Worm (Caenorhabditis elegans) whole organism, L1 larva: ENCODE measurements around the gene nhr-88.
A peak's percentile ranks its signal among the peaks of the same experiment; 100 is the strongest.

Source experiments
- C04F5.9 ChIP-seq: sonication (generic microtip); optimal IDR thresholded peaks from 2 replicates; lab custom pipeline; 2016; ENCODE audit warnings: missing genetic modification characterization, missing compliant biosample characterization
- aha-1 ChIP-seq: fragments of 150-350 bp; optimal IDR thresholded peaks from 2 replicates; lab custom pipeline; 2014; ENCODE audit warnings: missing biosample characterization, missing genetic modification characterization
- alr-1 ChIP-seq: fragments of 200-800 bp; sonication (Bioruptor generic); optimal IDR thresholded peaks from 2 replicates; lab custom pipeline; 2018; ENCODE audit warnings: borderline replicate concordance, mild to moderate bottlenecking, missing genetic modification characterization, missing compliant biosample characterization
- aly-2 ChIP-seq: fragments of 150-350 bp; optimal IDR thresholded peaks from 2 replicates; lab custom pipeline; 2014; ENCODE audit warnings: missing biosample characterization, missing genetic modification characterization
- ama-1 ChIP-seq: fragments of 150-350 bp; optimal IDR thresholded peaks from 2 replicates; lab custom pipeline; 2014
- ceh-8 ChIP-seq: fragments of 200-800 bp; sonication (Bioruptor generic); optimal IDR thresholded peaks from 2 replicates; lab custom pipeline; 2018; ENCODE audit warnings: mild to moderate bottlenecking, missing genetic modification characterization, moderate library complexity, missing compliant biosample characterization
- ceh-82 ChIP-seq, 3 experiments: fragments of 150-350 bp in 1 of 3; sonication (generic microtip) in 2 of 3; optimal IDR thresholded peaks; 2 replicates each; lab custom pipeline; 2014 to 2017; ENCODE audit warnings: missing biosample characterization in 3 of 3, missing genetic modification characterization in 3 of 3
- ceh-90 ChIP-seq: sonication (generic microtip); optimal IDR thresholded peaks from 2 replicates; lab custom pipeline; 2016; ENCODE audit warnings: missing genetic modification characterization, missing compliant biosample characterization
- dpl-1 ChIP-seq, 3 experiments: fragments of 150-350 bp in 2 of 3; sonication (generic microtip) in 1 of 3; optimal IDR thresholded peaks; 2 replicates each; lab custom pipeline; 2014 to 2017; ENCODE audit warnings: missing biosample characterization in 3 of 3, missing genetic modification characterization in 3 of 3, missing genetic modification reagents in 3 of 3
- dsc-1 ChIP-seq: sonication (generic microtip); optimal IDR thresholded peaks from 2 replicates; lab custom pipeline; 2016; ENCODE audit warnings: mild to moderate bottlenecking, missing genetic modification characterization, missing compliant biosample characterization
- efl-1 ChIP-seq, 4 experiments: fragments of 150-350 bp; optimal IDR thresholded peaks in 3 of 4; peaks in 1 of 4; 1 replicate in 1 of 4; 2 replicates in 3 of 4; lab custom pipeline; 2014; ENCODE audit warnings: missing biosample characterization in 2 of 4, missing genetic modification characterization in 2 of 4, missing genetic modification reagents in 2 of 4
- efl-3 ChIP-seq: fragments of 200-800 bp; sonication (Bioruptor generic); optimal IDR thresholded peaks from 2 replicates; lab custom pipeline; 2018; ENCODE audit warnings: mild to moderate bottlenecking, missing genetic modification characterization, missing compliant biosample characterization
- egl-13 ChIP-seq: sonication (generic microtip); optimal IDR thresholded peaks from 2 replicates; lab custom pipeline; 2016; ENCODE audit warnings: missing genotype, missing genetic modification reagents, missing genetic modification characterization, missing compliant biosample characterization
- egl-27 ChIP-seq, 2 experiments: fragments of 150-350 bp in 1 of 2; sonication (generic microtip); optimal IDR thresholded peaks; 3 replicates each; lab custom pipeline; 2017 to 2018; ENCODE audit warnings: missing biosample characterization in 2 of 2, missing genetic modification characterization in 2 of 2, missing genetic modification reagents in 2 of 2
- elt-2 ChIP-seq: sonication (generic microtip); optimal IDR thresholded peaks from 2 replicates; lab custom pipeline; 2016; ENCODE audit warnings: missing genetic modification characterization, mild to moderate bottlenecking, inconsistent platforms, missing compliant biosample characterization, missing genetic modification reagents
- elt-3 ChIP-seq, 6 experiments: fragments of 150-350 bp in 1 of 6; sonication (generic microtip); optimal IDR thresholded peaks; 2 replicates each; lab custom pipeline; 2017 to 2018; ENCODE audit warnings: missing biosample characterization in 6 of 6, missing genetic modification characterization in 6 of 6, inconsistent platforms in 1 of 6
- fos-1 ChIP-seq: fragments of 150-350 bp; optimal IDR thresholded peaks from 2 replicates; lab custom pipeline; 2014; ENCODE audit warnings: missing biosample characterization, missing genetic modification characterization
- hlh-4 ChIP-seq: sonication (generic microtip); optimal IDR thresholded peaks from 2 replicates; lab custom pipeline; 2016; ENCODE audit warnings: mild to moderate bottlenecking, missing genetic modification characterization, missing compliant biosample characterization
- hpl-2 ChIP-seq: fragments of 150-350 bp; optimal IDR thresholded peaks from 2 replicates; lab custom pipeline; 2014; ENCODE audit warnings: missing biosample characterization, missing genetic modification reagents, missing genetic modification characterization
- isw-1 ChIP-seq: fragments of 200-800 bp; sonication (Bioruptor generic); IDR thresholded peaks from 2 replicates; pipeline ENCODE4 v1.3.6; 2022; ENCODE audit warnings: missing genetic modification characterization, missing compliant biosample characterization
- lin-13 ChIP-seq: fragments of 150-350 bp; optimal IDR thresholded peaks from 2 replicates; lab custom pipeline; 2014; ENCODE audit warnings: missing biosample characterization, missing genetic modification reagents, missing genetic modification characterization
- lin-14 ChIP-seq: fragments of 200-800 bp; sonication (Bioruptor generic); optimal IDR thresholded peaks from 2 replicates; lab custom pipeline; 2018; ENCODE audit warnings: mild to moderate bottlenecking, missing genetic modification characterization, moderate library complexity, missing compliant biosample characterization
- lin-15B ChIP-seq: fragments of 150-350 bp; sonication (generic microtip); optimal IDR thresholded peaks from 3 replicates; lab custom pipeline; 2014; ENCODE audit warnings: missing biosample characterization, missing genetic modification characterization
- lir-3 ChIP-seq: sonication (generic microtip); optimal IDR thresholded peaks from 2 replicates; lab custom pipeline; 2016; ENCODE audit warnings: mild to moderate bottlenecking, missing genetic modification characterization, moderate library complexity, missing compliant biosample characterization; ENCODE audit not compliant: poor library complexity
- mab-9 ChIP-seq: fragments of 200-800 bp; sonication (Bioruptor generic); IDR thresholded peaks from 2 replicates; pipeline ENCODE4 v1.3.6; 2022; ENCODE audit warnings: missing genetic modification reagents, missing genetic modification characterization, missing compliant biosample characterization
- mef-2 ChIP-seq: fragments of 150-350 bp; optimal IDR thresholded peaks from 2 replicates; lab custom pipeline; 2014; ENCODE audit warnings: missing biosample characterization, missing genetic modification characterization
- mep-1 ChIP-seq: fragments of 150-350 bp; optimal IDR thresholded peaks from 2 replicates; lab custom pipeline; 2014; ENCODE audit warnings: missing biosample characterization, missing genetic modification characterization
- nhr-11 ChIP-seq: fragments of 150-350 bp; optimal IDR thresholded peaks from 2 replicates; lab custom pipeline; 2014; ENCODE audit warnings: missing biosample characterization, missing genetic modification characterization
- nhr-19 ChIP-seq: fragments of 200-800 bp; sonication (Bioruptor generic); conservative IDR thresholded peaks from 2 replicates; pipeline ENCODE4 v1.3.6; 2022; ENCODE audit warnings: missing genetic modification characterization, missing compliant biosample characterization
- nhr-47 ChIP-seq: sonication (generic microtip); optimal IDR thresholded peaks from 2 replicates; lab custom pipeline; 2016; ENCODE audit warnings: mild to moderate bottlenecking, missing genetic modification characterization, moderate library complexity, missing compliant biosample characterization
- nhr-71 ChIP-seq: sonication (generic microtip); optimal IDR thresholded peaks from 2 replicates; lab custom pipeline; 2016; ENCODE audit warnings: mild to moderate bottlenecking, missing genetic modification characterization, moderate library complexity, missing compliant biosample characterization
- nhr-76 ChIP-seq: sonication (generic microtip); optimal IDR thresholded peaks from 2 replicates; lab custom pipeline; 2017; ENCODE audit warnings: missing biosample characterization, missing genetic modification characterization
- nhr-85 ChIP-seq: sonication (generic microtip); peaks from one replicate; lab custom pipeline; 2016; ENCODE audit warnings: missing genetic modification characterization, inconsistent platforms, missing compliant biosample characterization
- nhr-90 ChIP-seq: sonication (generic microtip); optimal IDR thresholded peaks from 2 replicates; lab custom pipeline; 2016; ENCODE audit warnings: mild to moderate bottlenecking, missing genetic modification characterization, missing compliant biosample characterization; ENCODE audit not compliant: poor library complexity
- pax-3 ChIP-seq: fragments of 200-800 bp; sonication (Bioruptor generic); optimal IDR thresholded peaks from 2 replicates; lab custom pipeline; 2018; ENCODE audit warnings: mild to moderate bottlenecking, missing genetic modification characterization, moderate library complexity, missing compliant biosample characterization
- pqm-1 ChIP-seq: sonication (generic microtip); optimal IDR thresholded peaks from 3 replicates; lab custom pipeline; 2017; ENCODE audit warnings: missing biosample characterization, missing genetic modification characterization
- rnt-1 ChIP-seq: sonication (generic microtip); optimal IDR thresholded peaks from 2 replicates; lab custom pipeline; 2016; ENCODE audit warnings: mild to moderate bottlenecking, missing genetic modification characterization, moderate library complexity, missing compliant biosample characterization
- sox-4 ChIP-seq: sonication (generic microtip); optimal IDR thresholded peaks from 2 replicates; lab custom pipeline; 2016; ENCODE audit warnings: missing genetic modification characterization, missing compliant biosample characterization
- sptf-1 ChIP-seq: fragments of 150-350 bp; optimal IDR thresholded peaks from 2 replicates; lab custom pipeline; 2014; ENCODE audit warnings: missing biosample characterization, missing genetic modification characterization
- tbx-2 ChIP-seq: sonication (generic microtip); optimal IDR thresholded peaks from 2 replicates; lab custom pipeline; 2016; ENCODE audit warnings: missing genetic modification characterization, missing compliant biosample characterization
- tlp-1 ChIP-seq: fragments of 150-350 bp; optimal IDR thresholded peaks from 2 replicates; lab custom pipeline; 2014; ENCODE audit warnings: missing biosample characterization, missing genetic modification characterization
- unc-30 ChIP-seq: sonication (generic microtip); optimal IDR thresholded peaks from 2 replicates; lab custom pipeline; 2017; ENCODE audit warnings: missing biosample characterization, missing genetic modification characterization
- unc-86 ChIP-seq: sonication (generic microtip); optimal IDR thresholded peaks from 2 replicates; lab custom pipeline; 2016; ENCODE audit warnings: missing genetic modification characterization, missing compliant biosample characterization
- unc-98 ChIP-seq: fragments of 200-800 bp; sonication (Bioruptor generic); IDR thresholded peaks from 2 replicates; pipeline ENCODE4 v1.3.6; 2022; ENCODE audit warnings: missing genetic modification characterization, missing compliant biosample characterization
- vab-15 ChIP-seq: sonication (generic microtip); optimal IDR thresholded peaks from 2 replicates; lab custom pipeline; 2017; ENCODE audit warnings: missing genotype, mild to moderate bottlenecking, missing genetic modification characterization, missing compliant biosample characterization
- xbp-1 ChIP-seq: sonication (generic microtip); optimal IDR thresholded peaks from 2 replicates; lab custom pipeline; 2016; ENCODE audit warnings: missing genetic modification characterization, missing compliant biosample characterization
- ztf-11 ChIP-seq, 2 experiments: sonication (generic microtip); optimal IDR thresholded peaks; 2 replicates each; lab custom pipeline; 2016 to 2017; ENCODE audit warnings: missing genetic modification characterization in 2 of 2, missing biosample characterization in 1 of 2, missing compliant biosample characterization in 1 of 2
- ztf-4 ChIP-seq: fragments of 150-350 bp; optimal IDR thresholded peaks from 2 replicates; lab custom pipeline; 2014; ENCODE audit warnings: missing biosample characterization, missing genetic modification characterization

Gene nhr-88

ce11 chrII:2990089-2990488 is 13.7 kb downstream of the nhr-88 start:
- no peak for TF ChIP-seq unc-30 (tag; lab: Kevin White, UChicago)
- no peak for TF ChIP-seq nhr-71 (tag; lab: Kevin White, UChicago)
- TF ChIP-seq efl-1 (optimal IDR thresholded peaks at IDR 0.05; lab: Kevin White, UChicago) = no peak
- peak in 1 of 2 experiments; percentile 29 for TF ChIP-seq efl-1 (GFP tag; optimal IDR thresholded peaks at IDR 0.05 in 1 of 2; lab: Kevin White, UChicago)

DNA sequence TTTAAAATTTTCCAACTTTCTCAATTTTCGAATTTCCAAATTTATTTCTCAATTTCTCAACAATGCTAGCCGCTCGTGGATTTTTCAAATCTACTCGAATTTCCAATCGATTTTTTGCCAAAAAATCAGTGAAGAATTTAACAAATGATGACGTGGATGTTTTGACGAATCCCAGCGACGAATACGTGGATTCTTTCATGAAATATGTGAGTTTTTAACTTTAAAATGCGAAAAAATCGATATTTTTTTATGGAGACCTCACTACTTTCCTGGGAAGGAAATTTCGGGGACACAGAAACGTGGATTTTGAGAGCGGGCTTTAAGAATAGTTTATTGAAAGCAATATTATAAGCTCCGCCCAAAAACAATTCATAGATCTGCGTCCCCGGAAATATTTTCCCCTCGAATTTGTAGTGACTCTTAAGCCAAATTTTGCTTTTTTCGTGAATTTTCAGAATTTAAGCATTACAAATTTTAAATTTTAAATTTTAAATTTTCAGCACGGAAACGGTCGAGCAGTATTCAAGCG is 15.2 kb downstream of the nhr-88 start, which contains the start of gene K08A2.2:
Gene K08A2.2, plus strand, starts transcription at position 51 of the 529 bp plus-strand sequence.
- no peak for TF ChIP-seq vab-15
- TF ChIP-seq elt-3 (tag; optimal IDR thresholded peaks at IDR 0.05; lab: Kevin White, UChicago) = no peak
- TF ChIP-seq dsc-1 = no peak
- no peak for TF ChIP-seq aha-1 (tag; lab: Kevin White, UChicago)
- no peak for TF ChIP-seq C04F5.9
- peak; percentile 73 for TF ChIP-seq unc-98 (GFP tag; lab: Robert Waterston, UW)
- TF ChIP-seq egl-27 (tag; optimal IDR thresholded peaks at IDR 0.05; lab: Kevin White, UChicago) = no peak
- TF ChIP-seq efl-1 (optimal IDR thresholded peaks at IDR 0.05; lab: Kevin White, UChicago) = peak in 1 of 2 experiments; percentile 24
- peak in 1 of 2 experiments; percentile 64 for TF ChIP-seq efl-1 (GFP tag; optimal IDR thresholded peaks at IDR 0.05 in 1 of 2; lab: Kevin White, UChicago)
- TF ChIP-seq pax-3 (tag; lab: Kevin White, UChicago) = peak; percentile 35
- TF ChIP-seq nhr-76 (tag; lab: Kevin White, UChicago) = no peak
- TF ChIP-seq nhr-47 (tag; lab: Kevin White, UChicago) = peak; percentile 48
- TF ChIP-seq dpl-1 (GFP tag; optimal IDR thresholded peaks at IDR 0.05; lab: Kevin White, UChicago) = no peak
- TF ChIP-seq lir-3 = peak; percentile 77
- TF ChIP-seq ceh-90 (tag; lab: Kevin White, UChicago) = peak; percentile 39
- peak; percentile 28 for TF ChIP-seq elt-2 (tag; lab: Kevin White, UChicago)
- TF ChIP-seq mab-9 (GFP tag; lab: Robert Waterston, UW) = no peak; the same call in 1 of the 2 replicates
- TF ChIP-seq isw-1 (GFP tag; lab: Robert Waterston, UW) = peak; percentile 17; the same call in 1 of the 2 replicates
- peak; percentile 16 for TF ChIP-seq egl-13 (tag; lab: Kevin White, UChicago)
- no peak for TF ChIP-seq sox-4
- TF ChIP-seq aly-2 (tag; lab: Kevin White, UChicago) = no peak
- TF ChIP-seq mep-1 (tag; lab: Kevin White, UChicago) = no peak
- peak; percentile 17 for TF ChIP-seq xbp-1 (tag; lab: Kevin White, UChicago)
- TF ChIP-seq pqm-1 (tag; lab: Kevin White, UChicago) = no peak
- TF ChIP-seq alr-1 (tag; lab: Kevin White, UChicago) = no peak
- peak; percentile 51 for TF ChIP-seq rnt-1 (tag; lab: Kevin White, UChicago)
- TF ChIP-seq sptf-1 = no peak
- TF ChIP-seq nhr-90 (tag; lab: Kevin White, UChicago) = peak; percentile 31
- TF ChIP-seq ztf-11 (tag; optimal IDR thresholded peaks at IDR 0.05; lab: Kevin White, UChicago) = peak in 1 of 2 experiments; percentile 54
- TF ChIP-seq hlh-4 (tag; lab: Kevin White, UChicago) = no peak
- TF ChIP-seq nhr-85 = peak; percentile 44
- TF ChIP-seq tbx-2 (tag; lab: Kevin White, UChicago) = peak; percentile 11
- TF ChIP-seq tlp-1 (tag; lab: Kevin White, UChicago) = no peak
- no peak for TF ChIP-seq ztf-4 (tag; lab: Kevin White, UChicago)
- peak; percentile 36 for TF ChIP-seq nhr-19 (GFP tag; lab: Robert Waterston, UW)
- peak; percentile 35 for TF ChIP-seq nhr-71 (tag; lab: Kevin White, UChicago)

DNA sequence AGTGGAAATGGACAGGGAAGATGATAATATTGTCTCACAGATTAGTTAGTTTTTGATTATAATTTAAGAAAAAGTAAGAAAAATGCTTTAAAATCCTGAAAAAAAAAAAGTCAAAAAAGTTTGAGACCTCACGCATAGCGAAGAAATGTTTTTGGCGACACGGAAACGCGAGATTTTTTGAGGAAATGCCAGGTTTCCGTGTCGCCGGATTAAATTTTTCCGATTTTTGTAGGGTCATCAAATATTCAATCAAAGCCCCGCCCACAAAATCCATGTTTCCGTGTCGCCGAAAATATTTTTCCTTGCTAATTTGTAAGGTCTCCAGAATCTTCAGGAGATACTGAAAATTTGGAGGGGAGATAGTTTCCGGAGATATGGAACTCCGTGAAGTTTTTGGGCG is 15.9 kb downstream of the nhr-88 start:
- no peak for TF ChIP-seq elt-3 (tag; optimal IDR thresholded peaks at IDR 0.05; lab: Kevin White, UChicago)
- no peak for TF ChIP-seq hpl-2 (GFP tag; lab: Kevin White, UChicago)
- no peak for TF ChIP-seq unc-86 (tag; lab: Kevin White, UChicago)
- TF ChIP-seq fos-1 (tag; lab: Kevin White, UChicago) = no peak
- TF ChIP-seq ceh-8 = no peak
- TF ChIP-seq pqm-1 (tag; lab: Kevin White, UChicago) = no peak
- no peak for TF ChIP-seq mef-2 (tag; lab: Kevin White, UChicago)
- TF ChIP-seq mab-9 (GFP tag; lab: Robert Waterston, UW) = no peak
- no peak for TF ChIP-seq dsc-1
- TF ChIP-seq lin-14 (GFP tag; lab: Kevin White, UChicago) = no peak
- TF ChIP-seq efl-3 (GFP tag; lab: Kevin White, UChicago) = no peak
- no peak for TF ChIP-seq lin-15B (tag; lab: Kevin White, UChicago)
- no peak for TF ChIP-seq dpl-1 (GFP tag; optimal IDR thresholded peaks at IDR 0.05; lab: Kevin White, UChicago)
- no peak for TF ChIP-seq ceh-82 (tag; optimal IDR thresholded peaks at IDR 0.05; lab: Kevin White, UChicago)
- no peak for TF ChIP-seq lin-13 (GFP tag; lab: Kevin White, UChicago)
- no peak for TF ChIP-seq efl-1 (optimal IDR thresholded peaks at IDR 0.05; lab: Kevin White, UChicago)
- peak in 1 of 2 experiments; percentile 72 for TF ChIP-seq efl-1 (GFP tag; optimal IDR thresholded peaks at IDR 0.05 in 1 of 2; lab: Kevin White, UChicago)
- peak; percentile 62 for TF ChIP-seq unc-98 (GFP tag; lab: Robert Waterston, UW)
- no peak for TF ChIP-seq nhr-11 (tag; lab: Kevin White, UChicago)
- no peak for TF ChIP-seq ama-1 (lab: Kevin White, UChicago)
